Worm (Caenorhabditis elegans) whole organism, L4/young adult: ENCODE measurements around the gene mesp-1.

Experiments used
- W03F9.2 ChIP-seq: fragments of 150-350 bp; optimal IDR thresholded peaks from 2 replicates; lab custom pipeline; 2014; ENCODE audit warnings: missing biosample characterization, missing genetic modification characterization
- dao-5 ChIP-seq: sonication (generic microtip); optimal IDR thresholded peaks from 2 replicates; lab custom pipeline; 2016; ENCODE audit warnings: missing genotype, missing genetic modification characterization, moderate library complexity, missing compliant biosample characterization
- him-1 ChIP-seq: sonication (generic microtip); optimal IDR thresholded peaks from 2 replicates; lab custom pipeline; 2016; ENCODE audit warnings: missing genotype, missing genetic modification reagents, missing genetic modification characterization, missing compliant biosample characterization

mesp-1 gene

DNA sequence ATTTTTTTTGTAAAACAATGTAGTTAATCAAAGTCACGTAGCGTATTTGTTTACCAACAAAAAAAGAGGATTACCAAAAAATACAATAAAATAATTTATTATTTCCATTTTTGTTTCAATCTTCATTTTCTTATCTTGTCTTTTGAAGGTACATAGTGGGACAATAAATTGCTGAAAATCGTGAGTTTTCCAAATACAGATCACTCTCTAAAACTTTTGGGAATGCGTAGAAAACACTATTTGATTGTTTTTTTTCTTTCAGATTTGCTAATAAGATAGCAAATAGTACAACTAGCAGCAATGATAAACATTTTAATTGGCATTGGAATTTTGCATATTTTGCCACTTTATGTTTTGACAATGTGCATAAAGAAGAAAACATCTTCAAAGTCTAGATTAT lies 2.3 kb downstream of the mesp-1 start, which contains the start of gene C28C12.1:
Gene C28C12.1, plus strand, starts transcription at position 301 of the 400 bp plus-strand sequence.
- no peak for TF ChIP-seq him-1 (tag; lab: Kevin White, UChicago)
- TF ChIP-seq dao-5 (tag; lab: Kevin White, UChicago), result no peak
- TF ChIP-seq W03F9.2 (tag; lab: Kevin White, UChicago), result no peak

DNA sequence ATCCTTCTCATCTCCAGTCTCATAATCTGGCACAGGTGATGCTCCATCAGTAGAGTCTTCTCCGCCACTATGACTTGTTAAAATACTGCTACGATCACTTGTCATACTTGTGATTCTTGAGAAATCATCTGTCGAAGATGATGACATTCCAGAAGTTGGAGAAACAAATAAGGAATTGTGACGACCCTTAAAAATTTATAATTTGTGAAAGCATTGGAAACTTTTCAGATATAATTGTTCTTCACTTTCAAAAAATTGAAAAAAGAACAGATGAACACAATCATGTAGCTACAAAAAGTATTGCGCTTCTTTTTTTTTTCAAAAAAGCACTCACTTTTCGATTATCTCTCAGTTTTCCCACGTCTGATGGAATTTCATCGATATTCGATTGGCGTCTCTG lies 6.9 kb downstream of the mesp-1 start:
- TF ChIP-seq dao-5 (tag; lab: Kevin White, UChicago), result no peak
- no peak for TF ChIP-seq him-1 (tag; lab: Kevin White, UChicago)
- TF ChIP-seq W03F9.2 (tag; lab: Kevin White, UChicago), result no peak

DNA sequence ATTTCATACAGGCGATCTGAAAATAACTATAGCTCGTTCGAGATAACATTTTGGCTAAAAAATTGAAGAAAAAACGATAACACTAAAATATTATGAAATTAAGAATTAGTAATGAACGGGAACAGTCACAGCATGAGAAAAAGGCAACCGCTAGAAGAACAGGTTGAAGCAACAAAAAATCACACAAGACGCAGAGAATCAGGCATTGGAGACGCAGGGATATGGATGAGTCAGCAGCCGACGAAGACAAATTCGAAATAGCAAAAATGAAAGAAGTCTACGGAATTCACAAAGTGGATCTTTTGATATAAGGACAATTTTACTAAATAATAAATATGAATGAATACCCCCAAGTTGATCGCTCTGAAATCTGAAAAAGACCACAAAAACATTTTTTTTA lies 11.4 kb downstream of the mesp-1 start, which contains the start of gene tag-77:
Gene tag-77, minus strand, starts transcription at position 15 of the 400 bp plus-strand sequence.
- TF ChIP-seq him-1 (tag; lab: Kevin White, UChicago) (no peak), W03F9.2 (tag; lab: Kevin White, UChicago) (peak; percentile 26)

DNA sequence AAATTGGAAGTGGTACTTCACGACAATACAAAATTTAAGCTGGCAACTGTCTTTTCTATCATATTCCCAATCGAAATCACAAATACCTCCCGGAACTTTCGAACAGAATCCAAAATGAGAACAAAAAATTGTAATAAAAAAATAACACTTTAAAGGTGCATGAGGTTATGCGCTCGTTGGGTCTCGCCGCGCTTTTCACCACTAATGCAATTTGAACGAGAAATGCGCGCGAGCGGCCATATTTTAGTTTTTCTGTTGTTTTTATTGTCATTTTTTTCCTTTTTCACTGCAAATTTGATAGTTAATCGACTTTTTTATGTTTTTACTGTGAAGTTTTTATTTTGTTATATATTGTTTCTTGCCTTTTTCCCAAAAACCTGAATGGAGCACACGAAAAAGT lies 11.9 kb downstream of the mesp-1 start, which contains the start of gene mes-6:
Gene mes-6, plus strand, starts transcription at position 229 of the 400 bp plus-strand sequence.
- TF ChIP-seq W03F9.2 (tag; lab: Kevin White, UChicago), result peak; percentile 70
- no peak for TF ChIP-seq dao-5 (tag; lab: Kevin White, UChicago)

DNA sequence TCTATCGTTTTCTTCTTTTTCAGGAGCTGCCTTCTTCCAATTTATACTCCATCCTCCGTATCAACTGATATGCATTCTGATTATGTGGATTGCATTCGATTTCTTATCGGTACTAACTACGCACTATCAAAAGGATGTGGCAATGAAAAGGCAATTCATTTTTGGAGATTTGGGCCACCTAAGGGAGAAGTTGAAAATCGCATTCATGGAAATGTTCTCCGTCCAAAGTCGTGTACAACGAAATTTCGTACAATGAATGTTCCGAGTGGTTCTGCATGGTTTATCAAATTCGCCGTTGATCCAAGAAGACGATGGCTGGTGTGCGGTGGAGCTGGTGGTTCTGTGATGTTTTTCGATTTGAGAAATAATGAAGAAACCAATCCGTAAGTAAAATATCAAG lies 13.6 kb downstream of the mesp-1 start, which contains the start of gene C09G4.4:
Gene C09G4.4, plus strand, starts transcription at position 301 of the 400 bp plus-strand sequence.
- no peak for TF ChIP-seq W03F9.2 (tag; lab: Kevin White, UChicago)
- TF ChIP-seq him-1 (tag; lab: Kevin White, UChicago), result no peak
- TF ChIP-seq dao-5 (tag; lab: Kevin White, UChicago), result no peak

DNA sequence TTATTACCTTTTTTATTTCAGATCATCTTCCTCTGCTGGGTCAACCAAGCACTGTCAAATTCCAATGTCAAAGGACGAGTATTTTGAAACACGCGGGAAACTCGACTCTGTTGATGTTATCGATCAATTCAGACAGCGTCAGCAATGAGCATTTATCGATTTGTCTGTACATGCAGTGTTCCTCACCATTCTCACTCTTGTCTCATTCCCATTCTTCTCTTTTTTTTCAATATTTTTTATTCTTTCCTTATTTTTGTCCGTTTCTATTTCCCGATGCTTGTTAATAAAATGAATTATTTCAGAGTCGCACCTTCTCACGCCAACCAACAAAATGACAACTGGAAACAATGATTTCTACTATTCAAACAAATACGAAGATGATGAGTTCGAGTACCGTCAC lies 14.5 kb downstream of the mesp-1 start, which contains the start of gene cks-1:
Gene cks-1, plus strand, starts transcription at position 301 of the 400 bp plus-strand sequence.
- TF ChIP-seq him-1 (tag; lab: Kevin White, UChicago), result no peak
- no peak for TF ChIP-seq dao-5 (tag; lab: Kevin White, UChicago)
- TF ChIP-seq W03F9.2 (tag; lab: Kevin White, UChicago), result no peak

DNA sequence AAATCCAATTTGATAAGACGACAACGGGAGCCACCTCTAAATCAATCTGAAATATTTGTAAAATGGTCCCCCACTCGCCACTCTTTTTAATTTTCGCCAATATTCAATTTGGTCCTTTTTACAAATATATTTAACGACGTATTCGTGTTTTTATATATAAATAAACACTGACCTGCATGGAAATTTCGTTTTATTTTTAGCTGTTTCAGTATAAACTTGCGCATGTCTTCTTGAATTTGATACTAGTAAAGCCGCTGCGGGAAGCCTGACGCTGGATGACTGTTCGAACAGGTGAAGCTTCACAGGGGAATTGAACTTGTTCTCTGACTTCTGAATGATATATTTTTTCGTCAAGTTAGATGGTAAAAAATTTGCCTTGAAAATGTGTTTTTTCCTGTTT lies 15.4 kb downstream of the mesp-1 start:
- no peak for TF ChIP-seq him-1 (tag; lab: Kevin White, UChicago)
- no peak for TF ChIP-seq dao-5 (tag; lab: Kevin White, UChicago)
- no peak for TF ChIP-seq W03F9.2 (tag; lab: Kevin White, UChicago)

DNA sequence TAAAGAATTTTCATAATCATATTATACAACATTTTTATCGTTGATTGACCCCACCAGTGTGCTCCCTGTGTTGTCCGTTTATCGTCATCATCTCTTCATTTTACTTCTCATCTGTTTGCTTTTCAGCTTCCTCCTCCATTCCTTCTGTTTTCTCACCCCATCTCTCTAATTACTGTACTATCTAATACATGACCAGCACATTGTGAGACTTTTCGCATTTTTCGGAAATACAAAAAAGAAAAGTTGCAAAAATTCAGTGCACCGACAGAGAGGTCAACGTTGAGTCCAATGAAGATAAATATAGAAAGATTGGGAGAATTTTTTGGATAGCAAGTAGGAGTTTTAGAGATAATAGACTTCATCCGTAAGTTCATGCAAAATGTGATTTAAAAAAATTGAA lies 20.8 kb downstream of the mesp-1 start:
- TF ChIP-seq W03F9.2 (tag; lab: Kevin White, UChicago) (no peak), dao-5 (tag; lab: Kevin White, UChicago) (no peak), him-1 (tag; lab: Kevin White, UChicago) (no peak)

DNA sequence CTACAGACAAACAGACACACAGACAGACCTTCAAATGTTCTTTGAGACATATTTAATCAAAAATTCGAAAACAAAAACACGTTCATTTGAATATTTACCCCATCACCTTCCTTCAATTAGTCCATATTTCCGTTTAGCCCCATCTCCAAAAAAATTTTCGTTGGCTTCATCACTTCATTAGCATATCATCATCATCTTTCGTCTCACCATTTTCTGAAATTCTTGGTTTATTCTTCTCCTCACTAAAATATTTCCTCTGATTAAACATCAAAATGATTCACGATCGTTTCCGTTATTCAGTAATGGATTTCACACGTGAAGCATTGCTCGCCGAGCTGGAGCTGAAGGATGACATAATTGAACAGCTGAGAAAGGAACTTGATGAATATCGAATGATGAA lies 21.5 kb downstream of the mesp-1 start, which contains the start of gene pkg-2:
Gene pkg-2, plus strand, starts transcription at position 301 of the 400 bp plus-strand sequence.
- TF ChIP-seq dao-5 (tag; lab: Kevin White, UChicago) (no peak), W03F9.2 (tag; lab: Kevin White, UChicago) (no peak), him-1 (tag; lab: Kevin White, UChicago) (no peak)

DNA sequence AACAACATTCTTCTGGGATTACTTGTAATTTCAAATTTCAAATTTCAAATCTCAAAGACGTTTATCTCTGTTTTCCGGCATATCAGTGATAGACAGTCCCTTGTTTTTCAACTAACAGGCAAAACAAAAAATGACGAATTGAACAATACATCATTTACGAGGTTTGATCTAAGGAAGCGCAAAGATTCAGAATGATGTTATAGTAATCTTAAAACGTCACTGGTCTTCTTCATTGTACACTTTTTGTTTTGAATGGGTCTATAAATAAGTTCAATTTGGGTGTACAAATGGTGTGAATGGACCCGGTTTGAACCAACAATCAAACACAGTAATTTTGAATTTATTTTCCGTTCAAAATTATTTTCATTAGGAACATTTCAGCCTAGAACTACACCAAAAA lies 24.9 kb downstream of the mesp-1 start:
- no peak for TF ChIP-seq W03F9.2 (tag; lab: Kevin White, UChicago)
- TF ChIP-seq dao-5 (tag; lab: Kevin White, UChicago), result no peak
- no peak for TF ChIP-seq him-1 (tag; lab: Kevin White, UChicago)

DNA sequence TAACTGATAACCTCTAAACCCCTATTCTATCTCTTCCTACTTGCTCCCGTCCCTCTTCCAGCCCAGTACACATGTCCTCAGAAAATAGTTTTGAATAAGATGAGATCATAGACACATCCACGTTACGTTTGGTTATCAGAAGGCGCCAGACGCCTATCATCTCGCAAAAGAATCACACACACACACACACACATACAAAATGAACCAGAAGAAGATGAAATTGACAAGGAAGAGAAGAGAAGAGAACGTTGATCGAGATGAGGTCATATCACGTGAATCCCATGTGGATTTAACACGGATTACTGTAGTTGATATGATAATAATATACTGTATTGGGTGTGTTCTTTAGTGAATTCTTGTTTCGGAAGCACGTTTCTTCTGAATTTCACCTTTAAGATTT lies 26.9 kb downstream of the mesp-1 start:
- TF ChIP-seq W03F9.2 (tag; lab: Kevin White, UChicago) (no peak), dao-5 (tag; lab: Kevin White, UChicago) (no peak), him-1 (tag; lab: Kevin White, UChicago) (no peak)

DNA sequence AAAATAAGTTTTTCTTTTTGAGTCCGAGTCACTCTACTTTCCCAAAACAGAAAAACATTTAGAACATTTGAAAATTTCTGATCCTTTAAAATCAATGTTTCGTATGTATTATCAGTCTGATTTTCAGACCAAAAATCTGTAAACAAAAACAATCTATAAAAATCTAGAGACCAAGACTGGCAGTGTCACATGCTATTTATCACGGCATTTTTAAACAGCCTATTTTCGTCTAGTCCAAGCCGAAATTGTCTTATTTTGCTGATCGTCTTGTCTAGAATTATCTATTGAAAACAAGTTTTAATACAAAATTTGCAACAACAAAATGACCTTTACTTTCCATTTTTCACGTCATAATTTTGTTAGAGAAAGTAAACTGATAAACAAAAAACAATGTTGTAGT lies 27.5 kb downstream of the mesp-1 start:
- TF ChIP-seq W03F9.2 (tag; lab: Kevin White, UChicago) (no peak), him-1 (tag; lab: Kevin White, UChicago) (no peak), dao-5 (tag; lab: Kevin White, UChicago) (no peak)

DNA sequence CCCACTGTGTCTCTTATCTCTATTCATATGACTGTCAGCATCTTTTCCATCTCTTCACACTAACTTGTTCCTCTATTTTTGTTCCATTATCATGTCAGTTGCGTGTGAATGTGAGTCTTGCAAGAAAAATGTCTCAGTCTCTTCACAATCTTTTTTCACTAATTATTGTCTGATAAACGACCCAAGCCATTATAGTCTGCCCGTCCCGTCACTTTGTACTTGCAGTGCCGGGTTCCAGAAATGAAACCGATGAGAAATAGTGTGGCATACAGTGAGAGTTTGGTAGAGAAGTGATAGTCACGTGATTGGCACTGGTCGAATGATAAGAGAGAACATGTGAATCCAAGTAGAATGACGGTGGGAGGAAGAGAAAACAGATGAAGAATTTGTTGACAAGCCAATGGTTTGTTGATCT lies 28.5 kb downstream of the mesp-1 start:
- peak; percentile 58 for TF ChIP-seq W03F9.2 (tag; lab: Kevin White, UChicago)
- no peak for TF ChIP-seq dao-5 (tag; lab: Kevin White, UChicago)

DNA sequence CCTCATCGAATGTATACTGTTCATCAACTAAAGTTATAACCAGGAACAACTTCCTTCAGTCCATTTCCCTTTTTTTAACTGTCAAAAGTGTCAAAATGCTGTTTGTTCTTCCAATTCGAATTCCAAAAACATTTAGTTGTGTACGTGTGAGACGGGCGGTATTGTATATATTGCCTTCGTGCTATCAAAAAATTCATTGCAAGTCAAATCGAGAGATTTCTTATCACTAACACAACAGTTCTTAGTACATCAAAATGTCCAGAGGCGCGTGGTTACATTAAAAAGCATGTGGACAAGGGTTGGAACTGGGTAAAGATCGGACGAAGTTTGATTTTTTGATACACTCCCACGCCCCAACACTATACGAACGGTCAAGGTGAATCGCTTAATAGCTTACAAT lies 29.2 kb downstream of the mesp-1 start:
- TF ChIP-seq W03F9.2 (tag; lab: Kevin White, UChicago) (no peak), dao-5 (tag; lab: Kevin White, UChicago) (no peak), him-1 (tag; lab: Kevin White, UChicago) (no peak)
